Fruit fly (Drosophila melanogaster) whole organism, wandering third instar larva: ENCODE data around the gene GILT1.
A peak's percentile ranks its signal among the peaks of the same experiment; 100 is the strongest.

Experiments used
- Abd-B ChIP-seq: fragments of >200 bp; optimal IDR thresholded peaks from 2 replicates; lab custom pipeline; 2017; ENCODE audit warnings: missing biosample characterization, missing genetic modification characterization
- CG32264 ChIP-seq: fragments of 200-800 bp; sonication (Bioruptor generic); optimal IDR thresholded peaks from 2 replicates; lab custom pipeline; 2016; ENCODE audit warnings: missing biosample characterization, missing genetic modification characterization
- CG9705 ChIP-seq: fragments of 200-800 bp; sonication (Bioruptor generic); optimal IDR thresholded peaks from 2 replicates; lab custom pipeline; 2018; ENCODE audit warnings: missing biosample characterization, mild to moderate bottlenecking, missing genetic modification characterization
- CrebA ChIP-seq: fragments of 200-800 bp; sonication (Bioruptor generic); optimal IDR thresholded peaks from 2 replicates; lab custom pipeline; 2016; ENCODE audit warnings: missing biosample characterization, mild to moderate bottlenecking, missing genetic modification characterization, borderline replicate concordance
- Dfd ChIP-seq: fragments of >200 bp; optimal IDR thresholded peaks from 2 replicates; lab custom pipeline; 2017; ENCODE audit warnings: missing biosample characterization, missing genetic modification characterization
- Dif ChIP-seq: fragments of 200-275, 200-300 bp; sonication (Bioruptor generic); optimal IDR thresholded peaks from 2 replicates; lab custom pipeline; 2018; ENCODE audit warnings: missing biosample characterization, missing genetic modification characterization; ENCODE audit not compliant: partially characterized antibody
- GATAd ChIP-seq: sonication (Bioruptor generic); optimal IDR thresholded peaks from 2 replicates; lab custom pipeline; 2016; ENCODE audit warnings: missing biosample characterization, missing genetic modification characterization
- HLH106 ChIP-seq: fragments of 200-800 bp; optimal IDR thresholded peaks from 3 replicates; lab custom pipeline; 2019; ENCODE audit warnings: missing biosample characterization, mild to moderate bottlenecking, missing genetic modification characterization, moderate library complexity
- Hnf4 ChIP-seq: fragments of 200-800 bp; sonication (Bioruptor generic); optimal IDR thresholded peaks from 2 replicates; lab custom pipeline; 2016; ENCODE audit warnings: missing biosample characterization, mild to moderate bottlenecking, missing genetic modification characterization
- Hr78 ChIP-seq: fragments of >200 bp; optimal IDR thresholded peaks from 2 replicates; lab custom pipeline; 2017; ENCODE audit warnings: missing biosample characterization, missing genetic modification characterization
- Hr83 ChIP-seq: fragments of 200-300 bp; sonication (Bioruptor generic); optimal IDR thresholded peaks from 2 replicates; lab custom pipeline; 2016; ENCODE audit warnings: missing biosample characterization, mild to moderate bottlenecking, missing genetic modification characterization, moderate library complexity; ENCODE audit not compliant: poor library complexity, severe bottlenecking
- Jra ChIP-seq: sonication (Bioruptor generic); optimal IDR thresholded peaks from 2 replicates; lab custom pipeline; 2016; ENCODE audit warnings: missing biosample characterization, missing genetic modification characterization
- Mio ChIP-seq: sonication (Bioruptor generic); optimal IDR thresholded peaks from 2 replicates; lab custom pipeline; 2016; ENCODE audit warnings: missing biosample characterization, missing genetic modification characterization
- Myc ChIP-seq: fragments of >200 bp; optimal IDR thresholded peaks from 2 replicates; lab custom pipeline; 2017
- N ChIP-seq: fragments of >200 bp; optimal IDR thresholded peaks from 2 replicates; lab custom pipeline; 2018; ENCODE audit warnings: missing biosample characterization, missing external identifiers, missing genetic modification characterization
- OdsH ChIP-seq: fragments of 200-800 bp; sonication (Bioruptor generic); optimal IDR thresholded peaks from 2 replicates; lab custom pipeline; 2016; ENCODE audit warnings: missing biosample characterization, mild to moderate bottlenecking, missing genetic modification characterization
- Rel ChIP-seq, 2 experiments: fragments of 200-800 bp; sonication (Bioruptor generic) in 1 of 2; optimal IDR thresholded peaks; 2 replicates in 1 of 2; 3 replicates in 1 of 2; lab custom pipeline; 2016 to 2019; ENCODE audit warnings: mild to moderate bottlenecking in 2 of 2, missing biosample characterization in 2 of 2, missing genetic modification characterization in 2 of 2, moderate library complexity in 1 of 2
- Sp1 ChIP-seq: fragments of 200-800 bp; sonication (Bioruptor generic); optimal IDR thresholded peaks from 3 replicates; lab custom pipeline; 2019; ENCODE audit warnings: missing biosample characterization, mild to moderate bottlenecking, missing genetic modification characterization, moderate library complexity
- Vsx2 ChIP-seq: fragments of 200-300, 225-300 bp; sonication (Bioruptor generic); optimal IDR thresholded peaks from 2 replicates; lab custom pipeline; 2018; ENCODE audit warnings: missing biosample characterization, missing genetic modification characterization; ENCODE audit not compliant: partially characterized antibody
- br ChIP-seq: fragments of 200-800 bp; sonication (Bioruptor generic); optimal IDR thresholded peaks from 2 replicates; lab custom pipeline; 2016; ENCODE audit warnings: missing biosample characterization, missing genetic modification characterization
- brk ChIP-seq: fragments of 200-800 bp; sonication (Bioruptor generic); optimal IDR thresholded peaks from 2 replicates; lab custom pipeline; 2016; ENCODE audit warnings: missing biosample characterization, mild to moderate bottlenecking, missing genetic modification characterization
- dl ChIP-seq, 2 experiments: fragments of 175-275, 200-275 bp in 1 of 2; fragments of 200-275 bp in 1 of 2; sonication (Bioruptor generic); optimal IDR thresholded peaks; lab custom pipeline; 2018; ENCODE audit warnings: mild to moderate bottlenecking in 2 of 2, missing biosample characterization in 2 of 2, missing genetic modification characterization in 2 of 2, moderate library complexity in 2 of 2; ENCODE audit not compliant: partially characterized antibody in 2 of 2, insufficient read depth in 1 of 2
- dmrt93B ChIP-seq: fragments of 200-800 bp; sonication (Bioruptor generic); optimal IDR thresholded peaks from 2 replicates; lab custom pipeline; 2018; ENCODE audit warnings: missing biosample characterization, mild to moderate bottlenecking, missing genetic modification characterization
- dsf ChIP-seq: sonication (Bioruptor generic); optimal IDR thresholded peaks from 2 replicates; lab custom pipeline; 2016; ENCODE audit warnings: missing biosample characterization, missing genetic modification characterization, borderline replicate concordance
- ey ChIP-seq: fragments of 200-800 bp; sonication (Bioruptor generic); optimal IDR thresholded peaks from 2 replicates; lab custom pipeline; 2016; ENCODE audit warnings: missing biosample characterization, missing genetic modification characterization
- foxo ChIP-seq, 2 experiments: fragments of 200-800 bp; sonication (Bioruptor generic); optimal IDR thresholded peaks; 2 replicates in 1 of 2; 3 replicates in 1 of 2; lab custom pipeline; 2016 to 2017; ENCODE audit warnings: missing biosample characterization in 2 of 2, missing genetic modification characterization in 2 of 2
- fru ChIP-seq: fragments of 200-800 bp; sonication (Bioruptor generic); optimal IDR thresholded peaks from 3 replicates; lab custom pipeline; 2016; ENCODE audit warnings: missing biosample characterization, mild to moderate bottlenecking, missing genetic modification characterization
- h ChIP-seq: fragments of 200-800 bp; sonication (Bioruptor generic); optimal IDR thresholded peaks from 3 replicates; lab custom pipeline; 2016; ENCODE audit warnings: missing biosample characterization, mild to moderate bottlenecking, missing genetic modification characterization
- jim ChIP-seq: fragments of 175-275, 200-325 bp; sonication (Bioruptor generic); optimal IDR thresholded peaks from 2 replicates; lab custom pipeline; 2016; ENCODE audit warnings: missing biosample characterization, mild to moderate bottlenecking, missing genetic modification characterization
- lola ChIP-seq: fragments of >200 bp; optimal IDR thresholded peaks from 2 replicates; lab custom pipeline; 2017; ENCODE audit warnings: missing biosample characterization, missing genetic modification characterization
- pan ChIP-seq: fragments of >200 bp; optimal IDR thresholded peaks from 2 replicates; lab custom pipeline; 2017
- psq ChIP-seq: fragments of 200-800 bp; sonication (Bioruptor generic); optimal IDR thresholded peaks from 3 replicates; lab custom pipeline; 2017; ENCODE audit warnings: missing biosample characterization, mild to moderate bottlenecking, missing genetic modification characterization, moderate library complexity
- rgr ChIP-seq: fragments of 200-800 bp; sonication (Bioruptor generic); optimal IDR thresholded peaks from 3 replicates; lab custom pipeline; 2016; ENCODE audit warnings: missing biosample characterization, mild to moderate bottlenecking, missing genetic modification characterization
- sage ChIP-seq: fragments of 200-800 bp; sonication (Bioruptor generic); optimal IDR thresholded peaks from 2 replicates; lab custom pipeline; 2016; ENCODE audit warnings: missing biosample characterization, mild to moderate bottlenecking, missing genetic modification characterization
- sv ChIP-seq: fragments of 200-800 bp; sonication (Bioruptor generic); optimal IDR thresholded peaks from 3 replicates; lab custom pipeline; 2016; ENCODE audit warnings: missing biosample characterization, missing genetic modification characterization
- tai ChIP-seq: sonication (Bioruptor generic); optimal IDR thresholded peaks from 2 replicates; lab custom pipeline; 2016; ENCODE audit warnings: missing biosample characterization, missing genetic modification characterization
- usp ChIP-seq: fragments of >200 bp; optimal IDR thresholded peaks from 2 replicates; lab custom pipeline; 2017; ENCODE audit warnings: missing biosample characterization, missing genetic modification characterization
- woc ChIP-seq: sonication (Bioruptor generic); optimal IDR thresholded peaks from 2 replicates; lab custom pipeline; 2016; ENCODE audit warnings: missing biosample characterization, mild to moderate bottlenecking, missing genetic modification characterization

Gene GILT1

dm6 chr3R:13365665-13366414 lies 35.8 kb downstream of the GILT1 start:
- no peak for TF ChIP-seq dmrt93B
- TF ChIP-seq, all 38 proteins: peak for 0

- TF ChIP-seq fru (GFP tag; lab: Kevin White, UChicago) (peak; percentile 97), dsf (GFP tag; lab: Kevin White, UChicago) (peak; percentile 72), Dif (GFP tag; lab: Kevin White, UChicago) (peak; percentile 96), woc (GFP tag; lab: Kevin White, UChicago) (peak; percentile 88), sage (GFP tag; lab: Kevin White, UChicago) (peak; percentile 83), foxo (GFP tag; optimal IDR thresholded peaks at IDR 0.05; lab: Kevin White, UChicago) (peak in 1 of 2 experiments; percentile 98), OdsH (peak; percentile 98), Rel (GFP tag; optimal IDR thresholded peaks at IDR 0.05; lab: Kevin White, UChicago) (peak; percentile 91), Rel (tag; optimal IDR thresholded peaks at IDR 0.05; lab: Kevin White, UChicago) (peak; percentile 58), brk (peak; percentile 92), HLH106 (tag; lab: Kevin White, UChicago) (peak; percentile 96), Vsx2 (GFP tag; lab: Kevin White, UChicago) (peak; percentile 93), Dfd (GFP tag; lab: Kevin White, UChicago) (peak; percentile 93), CG32264 (GFP tag; lab: Kevin White, UChicago) (peak; percentile 88), sv (peak; percentile 97), dmrt93B (peak; percentile 97), Jra (GFP tag; lab: Kevin White, UChicago) (peak; percentile 87), lola (GFP tag; lab: Kevin White, UChicago) (no peak), Abd-B (GFP tag; lab: Kevin White, UChicago) (no peak), Myc (lab: Kevin White, UChicago) (no peak), CG9705 (GFP tag; lab: Kevin White, UChicago) (peak; percentile 91), psq (GFP tag; lab: Kevin White, UChicago) (peak; percentile 96), Mio (peak; percentile 42), Sp1 (peak; percentile 98), ey (GFP tag; lab: Kevin White, UChicago) (peak; percentile 95), br (GFP tag; lab: Kevin White, UChicago) (peak; percentile 96), Hr83 (GFP tag; lab: Kevin White, UChicago) (peak; percentile 90), CrebA (GFP tag; lab: Kevin White, UChicago) (peak; percentile 74), Hnf4 (GFP tag; lab: Kevin White, UChicago) (peak; percentile 90), h (GFP tag; lab: Kevin White, UChicago) (peak; percentile 97), usp (no peak), GATAd (GFP tag; lab: Kevin White, UChicago) (peak; percentile 39), rgr (GFP tag; lab: Kevin White, UChicago) (peak; percentile 97), N (GFP tag; lab: Kevin White, UChicago) (no peak), dl (GFP tag; optimal IDR thresholded peaks at IDR 0.05; lab: Kevin White, UChicago; ENCODE audit: insufficient read depth in 1 of 2, partially characterized antibody in 2 of 2) (peak; percentile 93 to 94), pan (lab: Kevin White, UChicago) (no peak), jim (GFP tag; lab: Kevin White, UChicago) (no peak), Hr78 (no peak), tai (GFP tag; lab: Kevin White, UChicago) (peak; percentile 93)
- TF ChIP-seq, all 38 proteins: peak for 30
Observed at dm6 chr3R:13364175-13365174, 37.2 kb downstream of the GILT1 start, which contains the start of gene Dic1. Gene Dic1 (plus strand): TSS chr3R:13364938.
